Worm (Caenorhabditis elegans): ENCODE measurements around the gene lact-5.

The lact-5 gene

ce11 chrII:4858906-4859411 is 37.4 kb upstream of the lact-5 start:
- TF ChIP-seq F13C5.2 (tag; optimal IDR thresholded peaks at IDR 0.05) (no peak), sea-1 (GFP tag; conservative IDR thresholded peaks at IDR 0.05) (no peak), flt-1 (GFP tag; IDR thresholded peaks at IDR 0.05) (no peak), ceh-13 (GFP tag; optimal IDR thresholded peaks at IDR 0.05) (no peak), tra-4 (tag; optimal IDR thresholded peaks at IDR 0.05) (no peak), hmbx-1 (tag; optimal IDR thresholded peaks at IDR 0.05) (no peak), hnd-1 (tag; optimal IDR thresholded peaks at IDR 0.05) (no peak), ceh-36 (tag; optimal IDR thresholded peaks at IDR 0.05) (no peak)

ce11 chrII:4857873-4858364 is 36.4 kb upstream of the lact-5 start, which contains the start of gene F11G11.5:
TSS of gene F11G11.5 (plus strand) at chrII:4857923.
- no peak for TF ChIP-seq pes-1 (GFP tag; IDR thresholded peaks at IDR 0.05)
- no peak for TF ChIP-seq ceh-13 (GFP tag; optimal IDR thresholded peaks at IDR 0.05)
- no peak for TF ChIP-seq scrt-1 (GFP tag; IDR thresholded peaks at IDR 0.05)
- TF ChIP-seq flt-1 (GFP tag; IDR thresholded peaks at IDR 0.05) = no peak
- no peak for TF ChIP-seq hnd-1 (tag; optimal IDR thresholded peaks at IDR 0.05)
- no peak for TF ChIP-seq tbx-11 (GFP tag; IDR thresholded peaks at IDR 0.05)
- no peak for TF ChIP-seq tbx-37 (GFP tag; conservative IDR thresholded peaks at IDR 0.05)
- no peak for TF ChIP-seq F13C5.2 (tag; optimal IDR thresholded peaks at IDR 0.05)
- no peak for TF ChIP-seq sea-1 (GFP tag; conservative IDR thresholded peaks at IDR 0.05)
- no peak for TF ChIP-seq aly-1 (tag; optimal IDR thresholded peaks at IDR 0.05)
- no peak for TF ChIP-seq hmg-4 (GFP tag; optimal IDR thresholded peaks at IDR 0.05)
- TF ChIP-seq B0310.2 (tag; optimal IDR thresholded peaks at IDR 0.05) = no peak
- no peak for TF ChIP-seq tra-4 (tag; optimal IDR thresholded peaks at IDR 0.05)
- no peak for TF ChIP-seq ceh-36 (tag; optimal IDR thresholded peaks at IDR 0.05)
- TF ChIP-seq ama-1 (optimal IDR thresholded peaks at IDR 0.05) = no peak
- no peak for TF ChIP-seq hmbx-1 (tag; optimal IDR thresholded peaks at IDR 0.05)
- TF ChIP-seq ets-7 (tag; optimal IDR thresholded peaks at IDR 0.05) = no peak

- TF ChIP-seq ceh-36 (tag; optimal IDR thresholded peaks at IDR 0.05) (no peak), ama-1 (optimal IDR thresholded peaks at IDR 0.05) (no peak), tbx-37 (GFP tag; conservative IDR thresholded peaks at IDR 0.05) (no peak), hmg-4 (GFP tag; optimal IDR thresholded peaks at IDR 0.05) (no peak), F13C5.2 (tag; optimal IDR thresholded peaks at IDR 0.05) (no peak), aly-1 (tag; optimal IDR thresholded peaks at IDR 0.05) (no peak), sea-1 (GFP tag; conservative IDR thresholded peaks at IDR 0.05) (no peak)
Measured at ce11 chrII:4857086-4857485, 35.5 kb upstream of the lact-5 start.

ce11 chrII:4856113-4856512 is 34.6 kb upstream of the lact-5 start:
- TF ChIP-seq tra-4 (tag; optimal IDR thresholded peaks at IDR 0.05) (no peak), hnd-1 (tag; optimal IDR thresholded peaks at IDR 0.05) (no peak), tbx-37 (GFP tag; conservative IDR thresholded peaks at IDR 0.05) (no peak), scrt-1 (GFP tag; IDR thresholded peaks at IDR 0.05) (no peak), flt-1 (GFP tag; IDR thresholded peaks at IDR 0.05) (no peak), F13C5.2 (tag; optimal IDR thresholded peaks at IDR 0.05) (no peak), hmg-4 (GFP tag; optimal IDR thresholded peaks at IDR 0.05) (no peak), ceh-36 (tag; optimal IDR thresholded peaks at IDR 0.05) (no peak), sea-1 (GFP tag; conservative IDR thresholded peaks at IDR 0.05) (no peak), aly-1 (tag; optimal IDR thresholded peaks at IDR 0.05) (no peak), tbx-11 (GFP tag; IDR thresholded peaks at IDR 0.05) (no peak), B0310.2 (tag; optimal IDR thresholded peaks at IDR 0.05) (no peak)

- no peak for TF ChIP-seq ceh-13 (GFP tag; optimal IDR thresholded peaks at IDR 0.05)
- TF ChIP-seq pes-1 (GFP tag; IDR thresholded peaks at IDR 0.05) = no peak
- no peak for TF ChIP-seq scrt-1 (GFP tag; IDR thresholded peaks at IDR 0.05)
- TF ChIP-seq hnd-1 (tag; optimal IDR thresholded peaks at IDR 0.05) = no peak
- TF ChIP-seq hmbx-1 (tag; optimal IDR thresholded peaks at IDR 0.05) = no peak
- TF ChIP-seq tbx-11 (GFP tag; IDR thresholded peaks at IDR 0.05) = no peak
- no peak for TF ChIP-seq tra-4 (tag; optimal IDR thresholded peaks at IDR 0.05)
- no peak for TF ChIP-seq sea-1 (GFP tag; conservative IDR thresholded peaks at IDR 0.05)
- TF ChIP-seq tbx-37 (GFP tag; conservative IDR thresholded peaks at IDR 0.05) = no peak
- TF ChIP-seq hmg-4 (GFP tag; optimal IDR thresholded peaks at IDR 0.05) = no peak
- TF ChIP-seq F13C5.2 (tag; optimal IDR thresholded peaks at IDR 0.05) = no peak
Measured at ce11 chrII:4855489-4855888, 34.0 kb upstream of the lact-5 start.

- TF ChIP-seq flt-1 (GFP tag; IDR thresholded peaks at IDR 0.05) = no peak
- no peak for TF ChIP-seq tbx-11 (GFP tag; IDR thresholded peaks at IDR 0.05)
- no peak for TF ChIP-seq ama-1 (optimal IDR thresholded peaks at IDR 0.05)
- no peak for TF ChIP-seq scrt-1 (GFP tag; IDR thresholded peaks at IDR 0.05)
- no peak for TF ChIP-seq tbx-37 (GFP tag; conservative IDR thresholded peaks at IDR 0.05)
- no peak for TF ChIP-seq ceh-13 (GFP tag; optimal IDR thresholded peaks at IDR 0.05)
- no peak for TF ChIP-seq hnd-1 (tag; optimal IDR thresholded peaks at IDR 0.05)
- TF ChIP-seq pes-1 (GFP tag; IDR thresholded peaks at IDR 0.05) = no peak
- TF ChIP-seq ceh-36 (tag; optimal IDR thresholded peaks at IDR 0.05) = no peak
- TF ChIP-seq F13C5.2 (tag; optimal IDR thresholded peaks at IDR 0.05) = no peak
- no peak for TF ChIP-seq aly-1 (tag; optimal IDR thresholded peaks at IDR 0.05)
- no peak for TF ChIP-seq hmbx-1 (tag; optimal IDR thresholded peaks at IDR 0.05)
- no peak for TF ChIP-seq B0310.2 (tag; optimal IDR thresholded peaks at IDR 0.05)
Measured at ce11 chrII:4854761-4855160, 33.2 kb upstream of the lact-5 start.

- TF ChIP-seq scrt-1 (GFP tag; IDR thresholded peaks at IDR 0.05) (peak; percentile 59; the same call in 1 of the 2 replicates), flt-1 (GFP tag; IDR thresholded peaks at IDR 0.05) (peak; percentile 62; the same call in 1 of the 2 replicates), aly-1 (tag; optimal IDR thresholded peaks at IDR 0.05) (no peak), ceh-36 (tag; optimal IDR thresholded peaks at IDR 0.05) (peak; percentile 30), F13C5.2 (tag; optimal IDR thresholded peaks at IDR 0.05) (peak; percentile 68), tbx-37 (GFP tag; conservative IDR thresholded peaks at IDR 0.05) (0 out of 2 replicates have a peak, but pooled peaks have one; percentile 31), hmbx-1 (tag; optimal IDR thresholded peaks at IDR 0.05) (peak; percentile 29), ceh-13 (GFP tag; optimal IDR thresholded peaks at IDR 0.05) (no peak), ama-1 (optimal IDR thresholded peaks at IDR 0.05) (no peak), pes-1 (GFP tag; IDR thresholded peaks at IDR 0.05) (peak; percentile 48; the same call in 1 of the 2 replicates), hnd-1 (tag; optimal IDR thresholded peaks at IDR 0.05) (peak; percentile 32)
Measured at ce11 chrII:4851594-4852106, 30.1 kb upstream of the lact-5 start, which contains the start of gene dnj-9. TSS of gene dnj-9 (plus strand) at chrII:4852056.
